Fruit fly (Drosophila melanogaster): ENCODE results near the gene mh.

The mh gene

dm6 chrX:15464531-15464930, 10.7 kb downstream of the mh start:
- no peak for TF ChIP-seq CG12605 (GFP tag; IDR thresholded peaks at IDR 0.05)
- no peak for TF ChIP-seq Ets98B (GFP tag; IDR thresholded peaks at IDR 0.05)
- TF ChIP-seq gl (tag; optimal IDR thresholded peaks at IDR 0.05), result no peak
- no peak for TF ChIP-seq CG4496 (GFP tag; IDR thresholded peaks at IDR 0.05)
- TF ChIP-seq CG13204 (GFP tag; optimal IDR thresholded peaks at IDR 0.05), result no peak
- TF ChIP-seq CG32121 (GFP tag; IDR thresholded peaks at IDR 0.05), result no peak
- no peak for TF ChIP-seq Snoo (tag; optimal IDR thresholded peaks at IDR 0.05)
- TF ChIP-seq CG8301 (tag; optimal IDR thresholded peaks at IDR 0.05), result no peak

- TF ChIP-seq rn (GFP tag; IDR thresholded peaks at IDR 0.05) (no peak), CG13204 (GFP tag; optimal IDR thresholded peaks at IDR 0.05) (no peak), Ets98B (GFP tag; IDR thresholded peaks at IDR 0.05) (no peak), CG34367 (tag; optimal IDR thresholded peaks at IDR 0.05) (no peak), CG14655 (GFP tag; optimal IDR thresholded peaks at IDR 0.05) (no peak), Snoo (tag; optimal IDR thresholded peaks at IDR 0.05) (no peak), CG9948 (tag; optimal IDR thresholded peaks at IDR 0.05) (no peak), CG17806 (tag; optimal IDR thresholded peaks at IDR 0.05) (no peak), CG8159 (tag; optimal IDR thresholded peaks at IDR 0.05) (no peak), CG8301 (tag; optimal IDR thresholded peaks at IDR 0.05) (no peak), fd96Ca (GFP tag; IDR thresholded peaks at IDR 0.05) (no peak), Pif1B (GFP tag; optimal IDR thresholded peaks at IDR 0.05) (no peak), Pif1A (GFP tag; optimal IDR thresholded peaks at IDR 0.05) (no peak), CG32121 (GFP tag; IDR thresholded peaks at IDR 0.05) (no peak), CG12605 (GFP tag; IDR thresholded peaks at IDR 0.05) (no peak)
These were observed 12.8 kb downstream of the mh start, which contains the start of the genes shtd, CG6294 and CG6299 for dm6 chrX:15462436-15462857. TSS of gene shtd (minus strand) at chrX:15462441. TSS of gene CG6294 (plus strand) at chrX:15462722. TSS of gene CG6299 (plus strand) at chrX:15462722.

- TF ChIP-seq rn (GFP tag; IDR thresholded peaks at IDR 0.05) (0 out of 2 replicates have a peak, but pooled peaks have one; percentile 20), CG17806 (tag; optimal IDR thresholded peaks at IDR 0.05) (peak; percentile 11), EcR (GFP tag; optimal IDR thresholded peaks at IDR 0.05) (no peak), CG14655 (GFP tag; optimal IDR thresholded peaks at IDR 0.05) (no peak), CG15710 (tag; optimal IDR thresholded peaks at IDR 0.05) (peak; percentile 45), Ets98B (GFP tag; IDR thresholded peaks at IDR 0.05) (peak; percentile 35; the same call in 1 of the 2 replicates), CG8301 (tag; optimal IDR thresholded peaks at IDR 0.05) (no peak), Pif1A (GFP tag; optimal IDR thresholded peaks at IDR 0.05) (no peak), CG10348 (GFP tag; IDR thresholded peaks at IDR 0.05) (no peak), CG13204 (GFP tag; optimal IDR thresholded peaks at IDR 0.05) (no peak), CG4496 (GFP tag; IDR thresholded peaks at IDR 0.05) (peak; percentile 64), Snoo (tag; optimal IDR thresholded peaks at IDR 0.05) (no peak), fd96Ca (GFP tag; IDR thresholded peaks at IDR 0.05) (peak; percentile 58; the same call in 1 of the 3 replicates), CG9948 (tag; optimal IDR thresholded peaks at IDR 0.05) (peak; percentile 17), CG34367 (tag; optimal IDR thresholded peaks at IDR 0.05) (peak; percentile 6), CG8159 (tag; optimal IDR thresholded peaks at IDR 0.05) (peak; percentile 38), CG32121 (GFP tag; IDR thresholded peaks at IDR 0.05) (no peak), CG12605 (GFP tag; IDR thresholded peaks at IDR 0.05) (peak; percentile 72), Pif1B (GFP tag; optimal IDR thresholded peaks at IDR 0.05) (peak; percentile 15), gl (tag; optimal IDR thresholded peaks at IDR 0.05) (no peak), D1 (tag; optimal IDR thresholded peaks at IDR 0.05) (no peak)
These were observed 22.1 kb downstream of the mh start, which contains the start of gene CG11655 for dm6 chrX:15453121-15453520. TSS of gene CG11655 (plus strand) at chrX:15453471.

dm6 chrX:15450327-15450644, 24.9 kb downstream of the mh start:
- TF ChIP-seq CG13204 (GFP tag; optimal IDR thresholded peaks at IDR 0.05), result no peak
- no peak for TF ChIP-seq Ets98B (GFP tag; IDR thresholded peaks at IDR 0.05)
- no peak for TF ChIP-seq Pif1B (GFP tag; optimal IDR thresholded peaks at IDR 0.05)
- TF ChIP-seq CG34367 (tag; optimal IDR thresholded peaks at IDR 0.05), result no peak
- TF ChIP-seq CG8159 (tag; optimal IDR thresholded peaks at IDR 0.05), result no peak
- no peak for TF ChIP-seq CG17806 (tag; optimal IDR thresholded peaks at IDR 0.05)
- no peak for TF ChIP-seq fd96Ca (GFP tag; IDR thresholded peaks at IDR 0.05)
- TF ChIP-seq Snoo (tag; optimal IDR thresholded peaks at IDR 0.05), result no peak
- no peak for TF ChIP-seq CG14655 (GFP tag; optimal IDR thresholded peaks at IDR 0.05)
- no peak for TF ChIP-seq gl (tag; optimal IDR thresholded peaks at IDR 0.05)

dm6 chrX:15449490-15450326, 25.5 kb downstream of the mh start, which contains the start of the genes Scamp and Ahcy:
TSS of gene Scamp (minus strand) at chrX:15449883.
TSS of gene Ahcy (plus strand) at chrX:15450261.
- TF ChIP-seq CG12605 (GFP tag; IDR thresholded peaks at IDR 0.05), result no peak
- no peak for TF ChIP-seq CG10348 (GFP tag; IDR thresholded peaks at IDR 0.05)
- TF ChIP-seq CG4496 (GFP tag; IDR thresholded peaks at IDR 0.05), result no peak
- TF ChIP-seq CG32121 (GFP tag; IDR thresholded peaks at IDR 0.05), result no peak
- TF ChIP-seq CG8159 (tag; optimal IDR thresholded peaks at IDR 0.05), result no peak
- TF ChIP-seq rn (GFP tag; IDR thresholded peaks at IDR 0.05), result no peak
- TF ChIP-seq CG8301 (tag; optimal IDR thresholded peaks at IDR 0.05), result no peak
- no peak for TF ChIP-seq CG13204 (GFP tag; optimal IDR thresholded peaks at IDR 0.05)
- TF ChIP-seq Ets98B (GFP tag; IDR thresholded peaks at IDR 0.05), result no peak

- no peak for TF ChIP-seq CG15710 (tag; optimal IDR thresholded peaks at IDR 0.05)
- peak; percentile 13; the same call in 1 of the 3 replicates for TF ChIP-seq fd96Ca (GFP tag; IDR thresholded peaks at IDR 0.05)
- no peak for TF ChIP-seq CG17806 (tag; optimal IDR thresholded peaks at IDR 0.05)
- peak; percentile 9 for TF ChIP-seq CG14655 (GFP tag; optimal IDR thresholded peaks at IDR 0.05)
- no peak for TF ChIP-seq Pif1B (GFP tag; optimal IDR thresholded peaks at IDR 0.05)
- no peak for TF ChIP-seq CG9948 (tag; optimal IDR thresholded peaks at IDR 0.05)
- peak; percentile 60; the same call in 1 of the 3 replicates for TF ChIP-seq CG4496 (GFP tag; IDR thresholded peaks at IDR 0.05)
- no peak for TF ChIP-seq CG13204 (GFP tag; optimal IDR thresholded peaks at IDR 0.05)
- TF ChIP-seq CG12605 (GFP tag; IDR thresholded peaks at IDR 0.05), result no peak
- no peak; the same call in 1 of the 2 replicates for TF ChIP-seq Ets98B (GFP tag; IDR thresholded peaks at IDR 0.05)
These were observed 26.4 kb downstream of the mh start for dm6 chrX:15448809-15449208.

All from whole organism, pupa.